Fruit fly (Drosophila melanogaster) whole organism, adult: ENCODE measurements around the gene ZnT63C.
A peak's percentile ranks its signal among the peaks of the same experiment; 100 is the strongest.

Experiments used
- CG11617 ChIP-seq: fragments of 200-800 bp; sonication (Bioruptor generic); optimal IDR thresholded peaks from 2 replicates; lab custom pipeline; 2017; ENCODE audit warnings: mild to moderate bottlenecking, missing biosample characterization, missing genetic modification reagents, missing genetic modification characterization
- CG12768 ChIP-seq: fragments of 200-800 bp; sonication (Bioruptor generic); optimal IDR thresholded peaks from 2 replicates; lab custom pipeline; 2017; ENCODE audit warnings: missing biosample characterization, missing genetic modification characterization, mild to moderate bottlenecking, moderate library complexity, missing genetic modification reagents
- CG14711 ChIP-seq: fragments of 200-800 bp; sonication (Bioruptor generic); optimal IDR thresholded peaks from 2 replicates; lab custom pipeline; 2018; ENCODE audit warnings: missing biosample characterization, mild to moderate bottlenecking, missing genetic modification characterization, moderate library complexity
- CG33017 ChIP-seq: fragments of 200-800 bp; sonication (Bioruptor generic); optimal IDR thresholded peaks from 2 replicates; lab custom pipeline; 2018; ENCODE audit warnings: missing biosample characterization, mild to moderate bottlenecking, missing genetic modification characterization, moderate library complexity
- Hr96 ChIP-seq: fragments of 200-800 bp; sonication (Bioruptor generic); optimal IDR thresholded peaks from 2 replicates; lab custom pipeline; 2016; ENCODE audit warnings: missing biosample characterization, missing genetic modification characterization
- bab1 ChIP-seq: fragments of 200-800 bp; sonication (Bioruptor generic); optimal IDR thresholded peaks from 3 replicates; lab custom pipeline; 2019; ENCODE audit warnings: missing biosample characterization, mild to moderate bottlenecking, missing genetic modification characterization, moderate library complexity
- kay ChIP-seq: fragments of 200-800 bp; sonication (Bioruptor generic); peaks from one replicate; lab custom pipeline; 2016; ENCODE audit warnings: missing biosample characterization, missing genetic modification characterization, borderline replicate concordance

DNA sequence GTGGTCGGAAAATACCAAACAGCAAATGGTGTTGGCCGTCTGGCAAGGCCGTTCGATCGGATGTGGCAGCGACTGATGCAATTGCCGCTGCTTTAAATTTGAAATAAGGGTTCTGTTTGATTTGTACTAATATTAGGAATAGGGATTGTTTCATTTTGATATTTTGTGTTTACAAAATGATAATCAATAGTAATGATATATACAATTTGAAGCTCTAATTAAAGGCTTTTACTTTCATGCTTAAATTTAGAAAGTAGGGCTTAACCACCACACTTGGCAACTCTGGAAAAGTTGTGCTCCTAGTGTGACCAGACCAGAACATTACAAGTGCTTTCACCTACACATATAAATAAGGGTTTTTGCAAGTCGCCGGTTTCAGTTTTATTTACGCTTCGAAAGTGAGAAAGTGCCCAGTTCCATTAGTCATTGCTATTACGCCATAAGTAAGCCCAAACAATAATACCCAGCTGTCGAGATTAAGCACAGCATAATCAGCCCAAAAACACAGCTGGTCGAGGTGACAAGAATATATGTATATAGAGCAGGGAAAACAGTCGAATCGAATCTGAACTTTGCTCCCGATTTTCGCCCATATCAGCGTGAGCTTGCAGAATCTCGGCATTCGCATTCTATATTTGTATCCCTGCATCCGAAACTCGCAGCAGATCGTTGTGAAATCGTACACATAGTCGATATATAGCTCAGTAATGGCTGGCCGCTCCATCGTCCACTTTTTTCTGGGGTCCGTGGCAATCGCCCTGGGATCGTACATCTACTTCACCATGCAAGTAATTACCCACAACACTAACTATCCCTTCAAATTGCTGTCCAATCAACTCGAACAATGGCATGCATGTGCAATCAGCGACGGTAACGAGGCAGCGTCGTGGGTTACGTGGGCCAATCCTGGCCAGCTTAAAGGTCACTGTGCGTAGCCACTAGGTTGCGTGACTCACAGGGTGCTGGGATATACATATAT is 22.7 kb downstream of the ZnT63C start, which contains the start of gene Gtpx:
- TF ChIP-seq CG14711 (tag; lab: Kevin White, UChicago) = peak; percentile 93
- TF ChIP-seq bab1 (GFP tag; lab: Kevin White, UChicago) = no peak
- TF ChIP-seq CG11617 (GFP tag; lab: Kevin White, UChicago) = peak; percentile 73
- TF ChIP-seq kay (GFP tag; lab: Kevin White, UChicago) = no peak
- TF ChIP-seq Hr96 = peak; percentile 35
- TF ChIP-seq CG33017 (tag; lab: Kevin White, UChicago) = peak; percentile 8
- peak; percentile 57 for TF ChIP-seq CG12768 (GFP tag; lab: Kevin White, UChicago)
